Worm (Caenorhabditis elegans): ENCODE results near the gene hrpa-1.

Gene hrpa-1

DNA sequence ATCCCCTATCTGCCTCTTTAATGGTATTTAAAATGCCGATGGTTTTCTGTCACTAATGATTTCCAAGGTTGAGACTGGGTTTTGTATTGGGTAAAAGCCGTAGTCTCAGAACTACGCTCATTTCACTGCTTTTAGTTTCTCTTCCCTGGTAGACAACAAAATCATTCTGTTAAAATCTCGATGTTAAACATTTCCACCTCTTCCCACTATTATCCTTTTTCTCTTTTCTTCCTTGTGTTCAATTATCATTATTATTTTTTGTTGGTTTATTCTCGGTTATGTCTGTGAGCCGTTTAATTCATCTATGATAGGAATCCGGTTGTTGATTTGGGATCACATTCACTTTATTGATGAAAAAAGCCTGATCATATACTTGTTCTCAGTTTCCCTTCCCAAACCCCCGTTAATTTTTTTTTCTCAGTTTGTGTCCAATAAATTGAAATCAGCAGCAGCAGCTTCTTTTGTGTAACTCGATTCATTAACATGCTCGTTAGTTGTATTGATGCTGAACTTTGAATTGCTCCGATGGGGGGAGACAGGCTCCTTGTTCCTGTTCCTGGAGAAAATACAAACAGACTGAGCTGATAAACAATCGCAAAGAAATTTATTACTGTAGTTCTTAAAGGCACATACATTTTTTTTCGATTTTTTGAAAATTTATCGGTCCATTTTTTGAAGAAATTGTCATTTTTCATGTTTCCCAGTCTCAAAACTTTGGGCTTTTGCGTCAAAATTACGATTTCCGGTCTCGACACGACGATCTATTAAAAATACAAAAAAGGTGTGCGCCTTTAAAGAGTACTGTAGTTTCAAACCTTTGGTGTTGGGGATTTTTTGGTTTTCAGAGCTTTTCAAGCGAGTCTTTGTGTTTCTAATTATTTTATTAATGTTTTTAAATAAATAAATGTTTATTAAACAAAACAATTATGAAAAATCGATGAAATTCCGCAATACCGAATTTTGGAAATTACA is 41.8 kb downstream of the hrpa-1 start (continued):
- TF ChIP-seq fkh-10 (GFP tag; optimal IDR thresholded peaks at IDR 0.05), result no peak
- no peak for TF ChIP-seq mxl-2 (GFP tag; conservative IDR thresholded peaks at IDR 0.05)
- TF ChIP-seq egl-27 (tag; optimal IDR thresholded peaks at IDR 0.05), result no peak
- TF ChIP-seq ama-1 (optimal IDR thresholded peaks at IDR 0.05), result no peak
- no peak for TF ChIP-seq R02D3.7 (tag; optimal IDR thresholded peaks at IDR 0.05)
- TF ChIP-seq zfp-3 (GFP tag; conservative IDR thresholded peaks at IDR 0.05), result 0 out of 2 replicates have a peak, but pooled peaks have one; percentile 20
- no peak for TF ChIP-seq lin-29 (GFP tag; IDR thresholded peaks at IDR 0.05)
- no peak for TF ChIP-seq nhr-102 (tag; optimal IDR thresholded peaks at IDR 0.05)
- no peak for TF ChIP-seq lin-13 (GFP tag; optimal IDR thresholded peaks at IDR 0.05)
- TF ChIP-seq jun-1 (tag; optimal IDR thresholded peaks at IDR 0.05), result no peak
- no peak for TF ChIP-seq T26A8.4 (GFP tag; IDR thresholded peaks at IDR 0.05)
- TF ChIP-seq pqm-1 (tag; optimal IDR thresholded peaks at IDR 0.05), result no peak
- no peak for TF ChIP-seq ces-1 (GFP tag; optimal IDR thresholded peaks at IDR 0.05)
- no peak for TF ChIP-seq gei-8 (GFP tag; optimal IDR thresholded peaks at IDR 0.05)
- no peak for TF ChIP-seq nhr-11 (tag; optimal IDR thresholded peaks at IDR 0.05)
- TF ChIP-seq lin-38 (GFP tag; IDR thresholded peaks at IDR 0.05), result peak; percentile 74
- no peak for TF ChIP-seq F10B5.3 (tag; optimal IDR thresholded peaks at IDR 0.05)
- no peak for TF ChIP-seq zip-2 (tag; optimal IDR thresholded peaks at IDR 0.05)
- TF ChIP-seq unc-62 (GFP tag; optimal IDR thresholded peaks at IDR 0.05 in 1 of 2), result peak in 1 of 2 experiments; percentile 27
- no peak for TF ChIP-seq unc-62 (tag; optimal IDR thresholded peaks at IDR 0.05)
- no peak for TF ChIP-seq spr-3 (GFP tag; optimal IDR thresholded peaks at IDR 0.05)
- TF ChIP-seq arid-1 (GFP tag; conservative IDR thresholded peaks at IDR 0.05), result peak; percentile 65
- no peak for TF ChIP-seq dmd-6 (GFP tag; IDR thresholded peaks at IDR 0.05)
- no peak for TF ChIP-seq T20F7.1 (GFP tag; optimal IDR thresholded peaks at IDR 0.05)
- TF ChIP-seq aha-1 (tag), result peak; percentile 86
- no peak for TF ChIP-seq saeg-2 (GFP tag; IDR thresholded peaks at IDR 0.05)
- TF ChIP-seq F26F4.8 (GFP tag; conservative IDR thresholded peaks at IDR 0.05), result no peak
- no peak for TF ChIP-seq dmd-9 (GFP tag; IDR thresholded peaks at IDR 0.05)
- no peak for TF ChIP-seq nhr-77 (tag; optimal IDR thresholded peaks at IDR 0.05)
- TF ChIP-seq php-3 (GFP tag; IDR thresholded peaks at IDR 0.05), result no peak
- no peak for TF ChIP-seq dpl-1 (GFP tag; optimal IDR thresholded peaks at IDR 0.05)
- no peak for TF ChIP-seq nhr-48 (tag; optimal IDR thresholded peaks at IDR 0.05)
- TF ChIP-seq attf-4 (tag; optimal IDR thresholded peaks at IDR 0.05), result no peak
- no peak for TF ChIP-seq daf-19 (GFP tag; conservative IDR thresholded peaks at IDR 0.05)
- no peak for TF ChIP-seq skn-1 (tag; optimal IDR thresholded peaks at IDR 0.05)
- no peak for TF ChIP-seq ceh-28 (tag; optimal IDR thresholded peaks at IDR 0.05)
- no peak for TF ChIP-seq lsy-2 (tag; optimal IDR thresholded peaks at IDR 0.05)
- TF ChIP-seq unc-130 (GFP tag; optimal IDR thresholded peaks at IDR 0.05), result peak; percentile 5
- TF ChIP-seq pha-4 (GFP tag; IDR thresholded peaks at IDR 0.05), result peak; percentile 27; the same call in 1 of the 2 replicates
- no peak for TF ChIP-seq pha-4 (tag; optimal IDR thresholded peaks at IDR 0.05)
- TF ChIP-seq madf-5 (GFP tag; IDR thresholded peaks at IDR 0.05), result 0 out of 4 replicates have a peak, but pooled peaks of 1 of the 2 experiments have one; percentile 12

All from whole organism, L4 larva.